Worm (Caenorhabditis elegans): ENCODE results near the gene iff-1.
A peak's percentile ranks its signal among the peaks of the same experiment; 100 is the strongest.

iff-1 gene

DNA sequence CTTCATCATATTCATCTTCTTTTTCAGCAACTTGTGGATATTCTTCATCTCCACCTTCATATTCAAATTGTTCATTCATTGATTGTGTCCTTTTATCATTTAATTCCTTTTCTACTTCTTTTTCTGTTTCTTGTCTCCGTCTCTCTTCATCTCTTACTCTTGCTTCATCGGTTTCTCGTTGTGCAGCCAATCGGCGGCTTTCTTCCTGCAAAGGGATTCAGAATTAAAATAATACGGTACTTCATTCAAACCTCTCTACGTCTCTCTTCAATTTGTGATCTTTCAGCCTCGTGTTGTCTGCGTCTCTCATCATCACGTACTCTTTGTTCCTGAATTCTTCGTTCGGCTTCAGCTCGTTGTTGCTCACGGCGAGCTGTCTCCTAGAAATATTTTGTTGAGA, 6.3 kb downstream of the iff-1 start:
- TF ChIP-seq nhr-77 (tag; optimal IDR thresholded peaks at IDR 0.05) (no peak), unc-62 (GFP tag; optimal IDR thresholded peaks at IDR 0.05 in 1 of 2) (peak in 1 of 2 experiments; percentile 87), unc-62 (tag; optimal IDR thresholded peaks at IDR 0.05) (no peak), daf-16 (GFP tag; optimal IDR thresholded peaks at IDR 0.05) (no peak), daf-16 (tag; optimal IDR thresholded peaks at IDR 0.05) (no peak), hlh-30 (tag; optimal IDR thresholded peaks at IDR 0.05; ENCODE audit: insufficient read depth) (no peak), zip-11 (GFP tag; IDR thresholded peaks at IDR 0.05) (no peak), nhr-28 (tag; optimal IDR thresholded peaks at IDR 0.05) (peak; percentile 15), ctbp-1 (GFP tag; IDR thresholded peaks at IDR 0.05) (no peak), lin-1 (GFP tag; IDR thresholded peaks at IDR 0.05) (no peak), lir-3 (tag; optimal IDR thresholded peaks at IDR 0.05) (no peak), madf-9 (GFP tag; conservative IDR thresholded peaks at IDR 0.05) (no peak), daf-19 (GFP tag; conservative IDR thresholded peaks at IDR 0.05) (no peak), pqm-1 (tag; optimal IDR thresholded peaks at IDR 0.05) (no peak), attf-4 (tag; optimal IDR thresholded peaks at IDR 0.05) (no peak), fos-1 (tag; optimal IDR thresholded peaks at IDR 0.05) (no peak), lin-38 (GFP tag; IDR thresholded peaks at IDR 0.05) (no peak), lsy-2 (tag; optimal IDR thresholded peaks at IDR 0.05) (peak in 1 of 2 experiments; percentile 28), ceh-44 (GFP tag; IDR thresholded peaks at IDR 0.05) (no peak), nhr-41 (GFP tag; IDR thresholded peaks at IDR 0.05) (no peak), ZK546.5 (tag; optimal IDR thresholded peaks at IDR 0.05) (no peak)

DNA sequence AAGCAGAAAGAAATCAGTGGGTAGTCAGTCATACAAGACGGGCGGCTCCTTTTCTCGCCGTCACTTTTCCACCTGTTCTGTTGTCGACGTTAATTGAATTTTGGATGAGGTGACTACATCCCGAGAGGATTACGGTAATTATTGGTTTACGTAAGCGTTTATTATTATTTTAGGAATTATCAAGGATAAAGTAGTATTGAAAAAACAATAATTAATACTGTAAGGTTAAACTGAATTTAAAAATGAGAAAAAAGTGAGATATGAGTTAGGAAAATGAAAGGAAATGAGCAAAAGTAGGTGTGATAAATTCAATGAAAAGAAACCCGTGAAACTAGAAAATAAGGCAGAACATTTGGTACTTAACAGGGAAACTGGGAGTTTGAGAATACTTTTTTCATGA, 8.0 kb downstream of the iff-1 start, which contains the start of gene hlh-4:
TSS of gene hlh-4 (minus strand) at position 101 of the 400 bp plus-strand sequence.
- TF ChIP-seq ZK337.2 (GFP tag; IDR thresholded peaks at IDR 0.05) (no peak), daf-8 (GFP tag; IDR thresholded peaks at IDR 0.05) (no peak)

DNA sequence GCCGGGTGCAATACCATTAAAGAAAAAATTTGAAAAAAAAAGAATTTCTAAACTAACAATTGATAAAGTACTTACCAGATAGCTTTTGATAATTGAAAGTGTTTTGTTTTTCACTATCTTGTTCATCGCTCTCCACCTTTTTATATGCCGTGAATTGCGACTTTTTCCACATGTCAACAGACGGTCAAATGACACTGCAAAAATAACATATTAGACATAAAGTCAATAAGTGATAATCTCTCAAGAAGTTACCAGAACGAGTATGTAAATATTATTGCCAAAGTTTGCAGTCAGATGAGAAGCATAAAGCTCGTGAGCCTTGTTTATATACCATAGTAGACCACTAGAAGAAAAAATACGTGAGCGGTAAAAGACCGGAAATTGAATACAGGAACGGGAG, 11.1 kb downstream of the iff-1 start, which contains the start of gene dao-6:
TSS of gene dao-6 (minus strand) at position 345 of the 400 bp plus-strand sequence.
- TF ChIP-seq cey-2 (tag; optimal IDR thresholded peaks at IDR 0.05; ENCODE audit: borderline replicate concordance, insufficient read depth) = no peak
- no peak for TF ChIP-seq daf-16 (GFP tag; optimal IDR thresholded peaks at IDR 0.05)
- TF ChIP-seq daf-16 (tag; optimal IDR thresholded peaks at IDR 0.05) = peak; percentile 62

DNA sequence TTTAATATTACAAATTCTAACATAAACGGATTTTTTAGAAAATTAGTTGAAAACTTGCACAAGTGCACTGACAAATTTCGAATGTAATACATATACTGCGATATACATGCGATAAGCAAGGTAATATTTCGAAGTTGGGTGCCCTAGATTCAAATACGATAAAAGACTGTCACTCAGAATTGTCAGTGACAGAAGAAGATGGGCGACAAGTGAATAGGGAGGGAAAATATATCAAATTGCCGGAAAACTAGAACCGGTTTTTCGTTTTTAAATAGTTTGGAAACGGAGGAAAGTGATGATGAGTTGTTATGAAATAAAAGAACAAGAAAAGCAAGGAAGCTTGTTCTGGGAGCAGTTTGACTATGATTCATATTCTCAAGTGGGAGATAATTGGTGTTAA, 13.0 kb downstream of the iff-1 start:
- TF ChIP-seq F49E8.2 (tag; optimal IDR thresholded peaks at IDR 0.05; ENCODE audit: borderline replicate concordance) = no peak
- TF ChIP-seq fkh-10 (GFP tag; optimal IDR thresholded peaks at IDR 0.05) = no peak
- TF ChIP-seq pqm-1 (tag; optimal IDR thresholded peaks at IDR 0.05) = no peak

DNA sequence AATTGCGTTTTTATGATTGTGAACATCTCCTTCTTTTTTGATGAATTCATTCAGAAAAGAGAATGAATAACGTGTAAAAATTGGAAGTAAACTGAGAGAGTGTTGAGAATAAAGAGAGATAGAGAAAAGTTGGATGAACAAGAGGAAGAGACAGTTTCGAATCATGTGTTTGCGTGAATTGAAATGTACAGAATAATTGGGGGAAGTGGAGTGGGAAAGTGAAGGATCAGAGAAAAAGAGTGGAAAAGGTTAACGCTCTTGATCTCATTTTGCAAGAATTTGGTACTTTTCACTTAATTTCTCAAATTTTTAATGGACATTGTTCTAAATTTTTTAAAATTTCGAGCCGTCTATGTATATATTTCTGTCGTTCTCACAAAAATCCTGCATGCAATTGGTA, 13.7 kb downstream of the iff-1 start:
- TF ChIP-seq snpc-1.2 (GFP tag; IDR thresholded peaks at IDR 0.05) (no peak), unc-62 (GFP tag; optimal IDR thresholded peaks at IDR 0.05 in 1 of 2) (peak in 1 of 2 experiments; percentile 55), unc-62 (tag; optimal IDR thresholded peaks at IDR 0.05) (no peak)

- peak; percentile 83 for TF ChIP-seq ceh-20 (GFP tag; IDR thresholded peaks at IDR 0.05)
- peak; percentile 64; the same call in 1 of the 2 replicates for TF ChIP-seq tra-1 (GFP tag; IDR thresholded peaks at IDR 0.05)
- TF ChIP-seq unc-62 (GFP tag; optimal IDR thresholded peaks at IDR 0.05 in 1 of 2) = peak in 1 of 2 experiments; percentile 99
- no peak for TF ChIP-seq unc-62 (tag; optimal IDR thresholded peaks at IDR 0.05)
- no peak for TF ChIP-seq nhr-10 (tag; optimal IDR thresholded peaks at IDR 0.05)
- TF ChIP-seq ZK337.2 (GFP tag; IDR thresholded peaks at IDR 0.05) = peak; percentile 26; the same call in 1 of the 2 replicates
- TF ChIP-seq nhr-11 (tag; optimal IDR thresholded peaks at IDR 0.05) = peak; percentile 16
- TF ChIP-seq R02D3.7 (tag; optimal IDR thresholded peaks at IDR 0.05) = no peak
Observed at ce11 chrIII:9731313-9731912, 15.6 kb downstream of the iff-1 start.
